Fruit fly (Drosophila melanogaster) whole organism, embryonic: ENCODE data around the gene CG12017.

Experiments used
- Awh ChIP-seq: fragments of 200-800 bp; sonication (Bioruptor generic); IDR thresholded peaks from 2 replicates; pipeline ENCODE4, ENCODE4 v1.3.6; 2022; ENCODE audit warnings: missing biosample characterization, missing genetic modification characterization
- CG10543 ChIP-seq: fragments of 200-800 bp; sonication (Bioruptor generic); optimal IDR thresholded peaks from 3 replicates; lab custom pipeline; 2017; ENCODE audit warnings: missing biosample characterization, mild to moderate bottlenecking, missing genetic modification characterization, moderate library complexity
- CG11504 ChIP-seq: fragments of 200-800 bp; sonication (Bioruptor generic); optimal IDR thresholded peaks from 3 replicates; lab custom pipeline; 2019; ENCODE audit warnings: missing biosample characterization, mild to moderate bottlenecking, missing genetic modification characterization, moderate library complexity
- CG11560 ChIP-seq: fragments of 200-800 bp; sonication (Bioruptor generic); IDR thresholded peaks from 3 replicates; pipeline ENCODE4 v1.3.6; 2022; ENCODE audit warnings: missing biosample characterization, missing genetic modification characterization
- CG13287 ChIP-seq: fragments of 200-800 bp; sonication (Bioruptor generic); IDR thresholded peaks from 2 replicates; pipeline ENCODE4 v1.3.6; 2022; ENCODE audit warnings: missing biosample characterization, missing genetic modification characterization; ENCODE audit not compliant: partially characterized antibody
- CG15269 ChIP-seq: fragments of 200-800 bp; sonication (Bioruptor generic); optimal IDR thresholded peaks from 2 replicates; lab custom pipeline; 2018; ENCODE audit warnings: missing biosample characterization, mild to moderate bottlenecking, missing genetic modification characterization, moderate library complexity
- CG1529 ChIP-seq: fragments of 200-800 bp; sonication (Bioruptor generic); optimal IDR thresholded peaks from 3 replicates; lab custom pipeline; 2018; ENCODE audit warnings: missing biosample characterization, missing genetic modification characterization
- CG1602 ChIP-seq: fragments of 200-800 bp; sonication (Bioruptor generic); optimal IDR thresholded peaks from 3 replicates; lab custom pipeline; 2016; ENCODE audit warnings: missing biosample characterization, missing genetic modification characterization
- CG1832 ChIP-seq: fragments of 200-800 bp; sonication (Bioruptor generic); optimal IDR thresholded peaks from 2 replicates; lab custom pipeline; 2017; ENCODE audit warnings: missing biosample characterization, mild to moderate bottlenecking, missing genetic modification characterization, inconsistent platforms
- CG31365 ChIP-seq: fragments of 200-800 bp; sonication (Bioruptor generic); optimal IDR thresholded peaks from 2 replicates; lab custom pipeline; 2018; ENCODE audit warnings: missing biosample characterization, mild to moderate bottlenecking, missing genetic modification characterization
- CG4820 ChIP-seq: fragments of 200-800 bp; sonication (Bioruptor generic); optimal IDR thresholded peaks from 3 replicates; lab custom pipeline; 2016; ENCODE audit warnings: missing biosample characterization, missing genetic modification characterization
- CG5180 ChIP-seq: fragments of 200-800 bp; sonication (Bioruptor generic); optimal IDR thresholded peaks from 3 replicates; lab custom pipeline; 2017; ENCODE audit warnings: missing biosample characterization, missing genetic modification characterization, mild to moderate bottlenecking, moderate library complexity, missing genetic modification reagents
- CG6854 ChIP-seq: fragments of 200-800 bp; sonication (Bioruptor generic); optimal IDR thresholded peaks from 3 replicates; lab custom pipeline; 2017; ENCODE audit warnings: missing biosample characterization, mild to moderate bottlenecking, missing genetic modification characterization
- CG9437 ChIP-seq: fragments of 200-800 bp; sonication (Bioruptor generic); optimal IDR thresholded peaks from 2 replicates; lab custom pipeline; 2018; ENCODE audit warnings: missing biosample characterization, mild to moderate bottlenecking, missing genetic modification characterization
- CG9797 ChIP-seq: fragments of 200-800 bp; sonication (Bioruptor generic); optimal IDR thresholded peaks from 3 replicates; lab custom pipeline; 2018; ENCODE audit warnings: missing biosample characterization, mild to moderate bottlenecking, missing genetic modification characterization
- Deaf1 ChIP-seq: fragments of 200-800 bp; optimal IDR thresholded peaks from 3 replicates; lab custom pipeline; 2019; ENCODE audit warnings: missing biosample characterization, mild to moderate bottlenecking, missing genetic modification characterization, moderate library complexity
- Dip3 ChIP-seq: fragments of 200-800 bp; sonication (Bioruptor generic); optimal IDR thresholded peaks from 3 replicates; lab custom pipeline; 2016; ENCODE audit warnings: missing biosample characterization, missing genetic modification characterization
- Ets65A ChIP-seq: fragments of 200-800 bp; sonication (Bioruptor generic); peaks from one replicate; lab custom pipeline; 2016; ENCODE audit warnings: missing biosample characterization, missing genetic modification characterization
- Hsf ChIP-seq: fragments of 200-800 bp; sonication (Bioruptor generic); optimal IDR thresholded peaks from 3 replicates; lab custom pipeline; 2016; ENCODE audit warnings: missing biosample characterization, missing genetic modification characterization
- Mrtf ChIP-seq: fragments of 200-800 bp; sonication (Bioruptor generic); IDR thresholded peaks from 3 replicates; pipeline ENCODE4 v1.3.6; 2022; ENCODE audit warnings: missing biosample characterization, missing genetic modification characterization
- Neu2 ChIP-seq: fragments of 200-800 bp; sonication (Bioruptor generic); optimal IDR thresholded peaks from 3 replicates; lab custom pipeline; 2016; ENCODE audit warnings: missing biosample characterization, missing genetic modification characterization, borderline replicate concordance
- Sry-β ChIP-seq: fragments of 200-800 bp; sonication (Bioruptor generic); optimal IDR thresholded peaks from 2 replicates; lab custom pipeline; 2018; ENCODE audit warnings: missing biosample characterization, mild to moderate bottlenecking, missing genetic modification characterization, moderate library complexity
- abd-A ChIP-seq: fragments of 200-800 bp; sonication (Bioruptor generic); optimal IDR thresholded peaks from 3 replicates; lab custom pipeline; 2019; ENCODE audit warnings: missing biosample characterization, mild to moderate bottlenecking, missing genetic modification characterization, moderate library complexity
- amos ChIP-seq: fragments of 200-800 bp; sonication (Bioruptor generic); IDR thresholded peaks from 2 replicates; pipeline ENCODE4 v1.3.6; 2022; ENCODE audit warnings: missing biosample characterization, missing genetic modification characterization; ENCODE audit not compliant: partially characterized antibody
- bowl ChIP-seq: fragments of 200-800 bp; sonication (Bioruptor generic); IDR thresholded peaks from 2 replicates; pipeline ENCODE4 v1.3.6; 2022; ENCODE audit warnings: missing biosample characterization, missing genetic modification characterization
- chinmo ChIP-seq: fragments of 200-800 bp; sonication (Bioruptor generic); IDR thresholded peaks from 4 replicates; pipeline ENCODE4 v1.3.6; 2022; ENCODE audit warnings: missing biosample characterization, missing genetic modification characterization; ENCODE audit not compliant: partially characterized antibody
- corto ChIP-seq: fragments of 200-800 bp; sonication (Bioruptor generic); optimal IDR thresholded peaks from 2 replicates; lab custom pipeline; 2016; ENCODE audit warnings: missing biosample characterization, mild to moderate bottlenecking, missing genetic modification characterization, moderate library complexity
- cwo ChIP-seq: fragments of 200-800 bp; sonication (Bioruptor generic); optimal IDR thresholded peaks from 3 replicates; lab custom pipeline; 2017; ENCODE audit warnings: missing biosample characterization, missing genetic modification characterization, mild to moderate bottlenecking, moderate library complexity, missing genetic modification reagents
- emc ChIP-seq: fragments of 200-800 bp; sonication (Bioruptor generic); optimal IDR thresholded peaks from 2 replicates; lab custom pipeline; 2016; ENCODE audit warnings: missing biosample characterization, missing genetic modification characterization
- esg ChIP-seq: fragments of 200-800 bp; sonication (Bioruptor generic); conservative IDR thresholded peaks from 2 replicates; pipeline ENCODE4 v1.3.6; 2022; ENCODE audit warnings: missing biosample characterization, missing genetic modification characterization
- ftz-f1 ChIP-seq: fragments of 200-800 bp; sonication (Bioruptor generic); optimal IDR thresholded peaks from 2 replicates; lab custom pipeline; 2016; ENCODE audit warnings: missing biosample characterization, missing genetic modification characterization
- gce ChIP-seq: fragments of 200-800 bp; sonication (Bioruptor generic); IDR thresholded peaks from 3 replicates; pipeline ENCODE4 v1.3.6; 2022; ENCODE audit warnings: missing biosample characterization, missing genetic modification characterization
- grn ChIP-seq: fragments of 200-800 bp; sonication (Bioruptor generic); optimal IDR thresholded peaks from 3 replicates; lab custom pipeline; 2017; ENCODE audit warnings: missing biosample characterization, missing genetic modification characterization
- kni ChIP-seq: fragments of 200-800 bp; sonication (Bioruptor generic); optimal IDR thresholded peaks from 3 replicates; lab custom pipeline; 2017; ENCODE audit warnings: mild to moderate bottlenecking, missing biosample characterization, missing genetic modification reagents, missing genetic modification characterization
- mld ChIP-seq: fragments of 200-800 bp; sonication (Bioruptor generic); IDR thresholded peaks from 3 replicates; pipeline ENCODE4 v1.3.6; 2022; ENCODE audit warnings: missing biosample characterization, missing genetic modification characterization; ENCODE audit not compliant: partially characterized antibody
- stc ChIP-seq: fragments of 200-800 bp; sonication (Bioruptor generic); IDR thresholded peaks from 2 replicates; pipeline ENCODE4 v1.3.6; 2022; ENCODE audit warnings: missing biosample characterization, missing genetic modification characterization
- unpg ChIP-seq: fragments of 200-800 bp; sonication (Bioruptor generic); optimal IDR thresholded peaks from 3 replicates; lab custom pipeline; 2018; ENCODE audit warnings: missing biosample characterization, mild to moderate bottlenecking, missing genetic modification characterization, moderate library complexity
- vfl ChIP-seq: fragments of 200-800 bp; sonication (Bioruptor generic); optimal IDR thresholded peaks from 2 replicates; lab custom pipeline; 2016; ENCODE audit warnings: missing biosample characterization, missing genetic modification characterization
- vvl ChIP-seq: fragments of 200-800 bp; sonication (Bioruptor generic); IDR thresholded peaks from 2 replicates; pipeline ENCODE4 v1.3.6; 2022; ENCODE audit warnings: missing biosample characterization, missing genetic modification characterization

Gene CG12017

dm6 chr3L:3266306-3266705 lies 13.7 kb upstream of the CG12017 start:
- TF ChIP-seq CG4820 (GFP tag; lab: Kevin White, UChicago) (no peak), CG15269 (tag; lab: Kevin White, UChicago) (peak; percentile 6), unpg (GFP tag; lab: Kevin White, UChicago) (no peak), CG13287 (no peak), CG10543 (GFP tag; lab: Kevin White, UChicago) (peak; percentile 9), grn (GFP tag; lab: Kevin White, UChicago) (peak; percentile 44), CG1602 (GFP tag; lab: Kevin White, UChicago) (no peak), bowl (GFP tag; lab: Robert Waterston, UW) (no peak), cwo (peak; percentile 26), Awh (GFP tag; lab: Robert Waterston, UW) (0 out of 2 replicates have a peak, but pooled peaks have one; percentile 55), vvl (GFP tag; lab: Robert Waterston, UW) (peak; percentile 43; the same call in 1 of the 2 replicates), CG11504 (no peak), CG9797 (GFP tag; lab: Kevin White, UChicago) (no peak), Sry-β (GFP tag; lab: Kevin White, UChicago) (peak; percentile 42), gce (GFP tag; lab: Robert Waterston, UW) (no peak), Hsf (GFP tag; lab: Kevin White, UChicago) (no peak), chinmo (GFP tag; lab: Robert Waterston, UW) (0 out of 4 replicates have a peak, but pooled peaks have one; percentile 32), ftz-f1 (GFP tag; lab: Kevin White, UChicago) (no peak), CG5180 (GFP tag; lab: Kevin White, UChicago) (no peak), esg (no peak), vfl (GFP tag; lab: Kevin White, UChicago) (no peak), CG9437 (no peak), CG11560 (tag; lab: Robert Waterston, UW) (no peak), abd-A (tag; lab: Kevin White, UChicago) (peak; percentile 50), Neu2 (GFP tag; lab: Kevin White, UChicago) (no peak), CG1832 (GFP tag; lab: Kevin White, UChicago) (peak; percentile 57), kni (GFP tag; lab: Kevin White, UChicago) (peak; percentile 72), Deaf1 (peak; percentile 21), CG6854 (GFP tag; lab: Kevin White, UChicago) (no peak), corto (no peak), Mrtf (GFP tag; lab: Robert Waterston, UW) (no peak)

dm6 chr3L:3268161-3268560 lies 11.9 kb upstream of the CG12017 start, which contains the start of gene CG34265:
TSS of gene CG34265 (plus strand) at chr3L:3268461.
- TF ChIP-seq CG15269 (tag; lab: Kevin White, UChicago): no peak
- no peak for TF ChIP-seq amos
- TF ChIP-seq CG31365 (tag; lab: Kevin White, UChicago): no peak
- no peak for TF ChIP-seq stc (GFP tag; lab: Robert Waterston, UW)
- no peak for TF ChIP-seq Ets65A (GFP tag; lab: Kevin White, UChicago)
- TF ChIP-seq Dip3 (GFP tag; lab: Kevin White, UChicago): no peak
- TF ChIP-seq mld (GFP tag; lab: Robert Waterston, UW): no peak
- TF ChIP-seq CG1529 (GFP tag; lab: Kevin White, UChicago): no peak
- no peak for TF ChIP-seq emc (GFP tag; lab: Kevin White, UChicago)
